Fruit fly (Drosophila melanogaster) whole organism, pupa: ENCODE measurements around the gene CG11790.

Source experiments
- CG17806 ChIP-seq: fragments of 200-800 bp; sonication (Bioruptor generic); optimal IDR thresholded peaks from 2 replicates; lab custom pipeline; 2018; ENCODE audit warnings: missing biosample characterization, mild to moderate bottlenecking, missing genetic modification characterization, moderate library complexity
- CG32121 ChIP-seq: fragments of 200-800 bp; sonication (Bioruptor generic); IDR thresholded peaks from 2 replicates; pipeline ENCODE4 v1.3.6; 2022; ENCODE audit warnings: missing biosample characterization, missing genetic modification characterization
- CG4496 ChIP-seq: fragments of 200-800 bp; sonication (Bioruptor generic); IDR thresholded peaks from 3 replicates; pipeline ENCODE4 v1.3.6; 2022; ENCODE audit warnings: missing biosample characterization, missing genetic modification characterization
- CG8159 ChIP-seq: fragments of 200-800 bp; sonication (Bioruptor generic); optimal IDR thresholded peaks from 3 replicates; lab custom pipeline; 2018; ENCODE audit warnings: missing biosample characterization, mild to moderate bottlenecking, missing genetic modification characterization, moderate library complexity

dm6 chr3R:25004763-25005162 is 42.7 kb upstream of the CG11790 start:
- TF ChIP-seq CG32121 (GFP tag; lab: Robert Waterston, UW) (peak; percentile 46), CG4496 (GFP tag; lab: Robert Waterston, UW) (peak; percentile 70), CG17806 (tag; lab: Kevin White, UChicago) (peak; percentile 38), CG8159 (peak; percentile 7)
